Worm (Caenorhabditis elegans) whole organism, late embryonic: ENCODE data around the gene tgt-2.
"Not testable (repeated sequence)": the region's sequence is repeated elsewhere in the genome, so short reads cannot be mapped to it uniquely, and the experiment has no call there.

ENCODE experiments used
- Y22D7AL.16 ChIP-seq: sonication (generic microtip); optimal IDR thresholded peaks from 2 replicates; lab custom pipeline; 2016; ENCODE audit warnings: missing genetic modification characterization, missing compliant biosample characterization
- ceh-2 ChIP-seq: sonication (generic microtip); optimal IDR thresholded peaks from 2 replicates; lab custom pipeline; 2016; ENCODE audit warnings: missing genotype, missing genetic modification characterization, missing compliant biosample characterization
- dmd-4 ChIP-seq: sonication (generic microtip); optimal IDR thresholded peaks from 2 replicates; lab custom pipeline; 2016; ENCODE audit warnings: borderline replicate concordance, missing genetic modification characterization, missing compliant biosample characterization
- eyg-1 ChIP-seq: sonication (generic microtip); optimal IDR thresholded peaks from 2 replicates; lab custom pipeline; 2016; ENCODE audit warnings: missing genotype, missing genetic modification characterization, missing compliant biosample characterization
- odd-2 ChIP-seq: sonication (generic microtip); optimal IDR thresholded peaks from 2 replicates; lab custom pipeline; 2017; ENCODE audit warnings: antibody characterized with exemption, mild to moderate bottlenecking, missing genetic modification characterization, missing compliant biosample characterization

ce11 chrV:18984656-18985055, 13.5 kb upstream of the tgt-2 start:
- not testable (repeated sequence) for TF ChIP-seq Y22D7AL.16; ceh-2 (tag; lab: Kevin White, UChicago); eyg-1 (tag; lab: Kevin White, UChicago); odd-2 (tag; lab: Kevin White, UChicago); dmd-4 (tag; lab: Kevin White, UChicago)
